Worm (Caenorhabditis elegans) whole organism, late embryonic: ENCODE data around the gene Y39A1A.27.

Experiments used
- F13H6.1 ChIP-seq: sonication (generic microtip); optimal IDR thresholded peaks from 2 replicates; lab custom pipeline; 2016; ENCODE audit warnings: missing genetic modification characterization, missing compliant biosample characterization
- K09A11.1 ChIP-seq: sonication (generic microtip); optimal IDR thresholded peaks from 2 replicates; lab custom pipeline; 2017; ENCODE audit warnings: antibody characterized with exemption, mild to moderate bottlenecking, missing genetic modification characterization, missing compliant biosample characterization; ENCODE audit not compliant: insufficient read depth
- T23F11.4 ChIP-seq: fragments of 200-800 bp; sonication (Bioruptor generic); optimal IDR thresholded peaks from 2 replicates; lab custom pipeline; 2018; ENCODE audit warnings: mild to moderate bottlenecking, missing genetic modification characterization, missing compliant biosample characterization
- Y22D7AL.16 ChIP-seq: sonication (generic microtip); optimal IDR thresholded peaks from 2 replicates; lab custom pipeline; 2016; ENCODE audit warnings: missing genetic modification characterization, missing compliant biosample characterization
- ahr-1 ChIP-seq: sonication (generic microtip); optimal IDR thresholded peaks from 2 replicates; lab custom pipeline; 2016; ENCODE audit warnings: missing genetic modification characterization, missing compliant biosample characterization
- ceh-14 ChIP-seq: sonication (generic microtip); optimal IDR thresholded peaks from 2 replicates; lab custom pipeline; 2016; ENCODE audit warnings: missing genotype, missing genetic modification characterization, missing compliant biosample characterization
- ceh-18 ChIP-seq: sonication (generic microtip); optimal IDR thresholded peaks from 2 replicates; lab custom pipeline; 2016; ENCODE audit warnings: missing genetic modification characterization, missing compliant biosample characterization
- ceh-2 ChIP-seq: sonication (generic microtip); optimal IDR thresholded peaks from 2 replicates; lab custom pipeline; 2016; ENCODE audit warnings: missing genotype, missing genetic modification characterization, missing compliant biosample characterization
- ceh-22 ChIP-seq: sonication (generic microtip); optimal IDR thresholded peaks from 2 replicates; lab custom pipeline; 2017; ENCODE audit warnings: missing biosample characterization, missing genetic modification characterization
- ceh-24 ChIP-seq: sonication (generic microtip); optimal IDR thresholded peaks from 2 replicates; lab custom pipeline; 2016; ENCODE audit warnings: mild to moderate bottlenecking, missing genetic modification characterization, missing compliant biosample characterization
- ceh-45 ChIP-seq: fragments of 200-800 bp; sonication (Bioruptor generic); IDR thresholded peaks from 2 replicates; pipeline ENCODE4 v1.3.6; 2022; ENCODE audit warnings: missing genetic modification reagents, missing genetic modification characterization, missing compliant biosample characterization
- dmd-4 ChIP-seq: sonication (generic microtip); optimal IDR thresholded peaks from 2 replicates; lab custom pipeline; 2016; ENCODE audit warnings: borderline replicate concordance, missing genetic modification characterization, missing compliant biosample characterization
- elt-2 ChIP-seq: sonication (generic microtip); optimal IDR thresholded peaks from 2 replicates; lab custom pipeline; 2016; ENCODE audit warnings: missing genetic modification reagents, missing genetic modification characterization, missing compliant biosample characterization
- elt-4 ChIP-seq: sonication (generic microtip); optimal IDR thresholded peaks from 2 replicates; lab custom pipeline; 2016; ENCODE audit warnings: missing genetic modification characterization, missing compliant biosample characterization
- ets-4 ChIP-seq: sonication (generic microtip); optimal IDR thresholded peaks from 2 replicates; lab custom pipeline; 2016; ENCODE audit warnings: missing genetic modification characterization, missing compliant biosample characterization
- eyg-1 ChIP-seq: sonication (generic microtip); optimal IDR thresholded peaks from 2 replicates; lab custom pipeline; 2016; ENCODE audit warnings: missing genotype, missing genetic modification characterization, missing compliant biosample characterization
- fax-1 ChIP-seq: sonication (generic microtip); optimal IDR thresholded peaks from 2 replicates; lab custom pipeline; 2016; ENCODE audit warnings: missing genotype, missing genetic modification characterization, missing compliant biosample characterization
- fkh-10 ChIP-seq: fragments of 150-350 bp; optimal IDR thresholded peaks from 2 replicates; lab custom pipeline; 2014; ENCODE audit warnings: missing biosample characterization, missing genetic modification reagents, missing genetic modification characterization
- gmeb-2 ChIP-seq: sonication (generic microtip); optimal IDR thresholded peaks from 2 replicates; lab custom pipeline; 2016; ENCODE audit warnings: missing genetic modification characterization, inconsistent platforms, missing compliant biosample characterization
- hlh-13 ChIP-seq: fragments of 200-800 bp; sonication (Bioruptor generic); optimal IDR thresholded peaks from 2 replicates; lab custom pipeline; 2018; ENCODE audit warnings: mild to moderate bottlenecking, missing genetic modification characterization, missing compliant biosample characterization
- hlh-15 ChIP-seq: sonication (generic microtip); optimal IDR thresholded peaks from 2 replicates; lab custom pipeline; 2016; ENCODE audit warnings: missing genetic modification characterization, missing compliant biosample characterization
- hlh-6 ChIP-seq: sonication (generic microtip); optimal IDR thresholded peaks from 2 replicates; lab custom pipeline; 2016; ENCODE audit warnings: missing genotype, missing genetic modification characterization, missing compliant biosample characterization
- hlh-8 ChIP-seq: sonication (generic microtip); optimal IDR thresholded peaks from 2 replicates; lab custom pipeline; 2016; ENCODE audit warnings: missing genotype, missing genetic modification characterization, missing compliant biosample characterization
- lim-6 ChIP-seq: sonication (generic microtip); optimal IDR thresholded peaks from 2 replicates; lab custom pipeline; 2016; ENCODE audit warnings: missing genetic modification characterization, missing compliant biosample characterization
- madf-2 ChIP-seq: sonication (generic microtip); optimal IDR thresholded peaks from 2 replicates; lab custom pipeline; 2017; ENCODE audit warnings: missing genetic modification characterization, missing compliant biosample characterization
- mec-3 ChIP-seq: sonication (generic microtip); optimal IDR thresholded peaks from 2 replicates; lab custom pipeline; 2016; ENCODE audit warnings: borderline replicate concordance, missing genetic modification characterization, missing compliant biosample characterization
- nhr-232 ChIP-seq: sonication (generic microtip); optimal IDR thresholded peaks from 2 replicates; lab custom pipeline; 2016; ENCODE audit warnings: missing genetic modification characterization, missing compliant biosample characterization
- pag-3 ChIP-seq: sonication (generic microtip); optimal IDR thresholded peaks from 2 replicates; lab custom pipeline; 2016; ENCODE audit warnings: missing compliant biosample characterization, missing genetic modification characterization, borderline replicate concordance
- pax-1 ChIP-seq: fragments of 150-350 bp; optimal IDR thresholded peaks from 2 replicates; lab custom pipeline; 2014; ENCODE audit warnings: missing biosample characterization, missing genetic modification characterization
- pqm-1 ChIP-seq: sonication (generic microtip); optimal IDR thresholded peaks from 2 replicates; lab custom pipeline; 2016; ENCODE audit warnings: missing genetic modification characterization, missing compliant biosample characterization
- ref-2 ChIP-seq: sonication (generic microtip); optimal IDR thresholded peaks from 2 replicates; lab custom pipeline; 2016; ENCODE audit warnings: missing genetic modification characterization, missing compliant biosample characterization
- rnt-1 ChIP-seq: sonication (generic microtip); optimal IDR thresholded peaks from 2 replicates; lab custom pipeline; 2016; ENCODE audit warnings: missing genetic modification characterization, missing compliant biosample characterization
- sdc-2 ChIP-seq: sonication (generic microtip); optimal IDR thresholded peaks from 2 replicates; lab custom pipeline; 2016; ENCODE audit warnings: missing genotype, missing genetic modification characterization, missing compliant biosample characterization
- sox-2 ChIP-seq: fragments of 200-800 bp; sonication (Bioruptor generic); IDR thresholded peaks from 2 replicates; pipeline ENCODE4 v1.3.6; 2022; ENCODE audit warnings: missing genetic modification reagents, missing genetic modification characterization, missing compliant biosample characterization
- sox-4 ChIP-seq: sonication (generic microtip); optimal IDR thresholded peaks from 2 replicates; lab custom pipeline; 2017; ENCODE audit warnings: mild to moderate bottlenecking, missing genetic modification characterization, inconsistent platforms, missing compliant biosample characterization
- tbx-7 ChIP-seq: sonication (generic microtip); optimal IDR thresholded peaks from 2 replicates; lab custom pipeline; 2016; ENCODE audit warnings: missing genotype, missing genetic modification characterization, missing compliant biosample characterization
- unc-3 ChIP-seq, 2 experiments: fragments of 200-800 bp in 1 of 2; sonication (Bioruptor generic) in 1 of 2; sonication (generic microtip) in 1 of 2; conservative IDR thresholded peaks in 1 of 2; optimal IDR thresholded peaks in 1 of 2; 2 replicates each; pipeline versions ENCODE4 v1.3.6 to Lab custom; 2016 to 2022; ENCODE audit warnings: missing compliant biosample characterization in 2 of 2, missing genetic modification characterization in 2 of 2, missing genetic modification reagents in 1 of 2
- unc-55 ChIP-seq: sonication (generic microtip); optimal IDR thresholded peaks from 2 replicates; lab custom pipeline; 2017; ENCODE audit warnings: missing biosample characterization, missing genetic modification reagents, missing genetic modification characterization
- unc-86 ChIP-seq: sonication (generic microtip); optimal IDR thresholded peaks from 2 replicates; lab custom pipeline; 2016; ENCODE audit warnings: missing genetic modification characterization, missing compliant biosample characterization
- ztf-16 ChIP-seq: sonication (generic microtip); optimal IDR thresholded peaks from 2 replicates; lab custom pipeline; 2017; ENCODE audit warnings: missing genetic modification characterization, missing compliant biosample characterization

Y39A1A.27 gene

DNA sequence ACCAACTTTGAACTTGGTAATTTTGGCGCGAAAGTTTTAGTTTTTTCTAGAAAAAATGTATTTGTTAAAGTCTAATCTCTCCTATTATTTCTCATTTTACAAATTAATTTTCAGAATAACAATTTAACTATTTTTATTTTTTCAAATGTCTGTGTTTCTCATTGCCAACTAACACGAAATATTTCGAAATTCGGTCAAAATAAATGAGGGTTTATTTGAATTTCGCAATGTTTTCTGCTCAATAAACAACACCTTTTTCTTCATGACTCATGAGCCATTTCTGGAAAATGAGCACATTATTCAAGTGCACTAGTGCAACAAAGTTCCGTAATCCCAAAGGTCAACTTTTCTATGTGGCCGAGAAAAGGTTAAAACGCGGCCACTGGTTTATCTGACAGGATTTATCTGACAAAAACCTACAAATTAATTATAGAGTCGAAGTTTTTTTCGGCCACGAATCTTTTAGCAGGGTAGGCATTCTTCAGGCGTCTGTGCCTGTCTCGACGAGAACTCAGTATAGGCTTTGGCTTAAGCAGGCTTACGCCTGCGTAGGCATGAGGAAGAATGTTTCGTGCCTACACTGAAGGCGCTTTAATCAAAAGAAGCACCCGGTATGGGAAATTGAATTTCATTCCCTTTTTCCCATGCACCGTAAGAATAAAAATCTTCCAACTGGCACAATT lies at the start of gene Y39A1A.27:
Gene Y39A1A.27, plus strand, starts transcription at position 633 of the 683 bp plus-strand sequence.
- TF ChIP-seq ceh-2 (tag; lab: Kevin White, UChicago) (no peak), madf-2 (tag; lab: Kevin White, UChicago) (no peak), eyg-1 (no peak), nhr-232 (tag; lab: Kevin White, UChicago) (no peak), dmd-4 (tag; lab: Kevin White, UChicago) (no peak), mec-3 (tag; lab: Kevin White, UChicago) (no peak), hlh-15 (tag; lab: Kevin White, UChicago) (no peak), ceh-14 (tag; lab: Kevin White, UChicago) (no peak), ahr-1 (tag; lab: Kevin White, UChicago) (no peak), hlh-8 (tag; lab: Kevin White, UChicago) (no peak), fax-1 (no peak), K09A11.1 (tag; lab: Kevin White, UChicago) (no peak), elt-2 (no peak)
- TF ChIP-seq, all 69 proteins: peak for 0

DNA sequence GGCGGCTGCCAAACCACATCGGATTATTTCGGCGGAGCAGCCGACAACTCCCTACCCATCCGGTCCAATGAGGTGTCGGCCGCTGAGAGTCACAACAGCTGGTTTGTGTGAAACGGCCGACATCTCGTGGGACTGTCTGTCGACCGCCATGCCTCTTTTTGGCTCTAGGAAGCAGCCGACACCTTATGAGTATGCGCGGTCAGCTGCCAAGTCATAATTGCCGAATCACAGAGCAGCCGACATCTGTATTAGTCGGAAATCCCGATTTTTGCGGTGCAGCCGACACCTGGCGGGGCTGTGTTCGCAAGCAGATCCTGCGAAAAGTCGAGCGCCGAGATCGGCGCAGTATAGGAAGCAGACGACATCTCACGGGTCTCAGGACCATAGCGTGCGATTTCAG lies 46.7 kb upstream of the Y39A1A.27 start:
- TF ChIP-seq hlh-15 (tag; lab: Kevin White, UChicago) (no peak), ceh-22 (tag; lab: Kevin White, UChicago) (no peak), unc-55 (no peak), hlh-8 (tag; lab: Kevin White, UChicago) (no peak), dmd-4 (tag; lab: Kevin White, UChicago) (no peak), unc-3 (GFP tag; conservative IDR thresholded peaks at IDR 0.05; lab: Robert Waterston, UW) (no peak), unc-3 (tag; optimal IDR thresholded peaks at IDR 0.05; lab: Kevin White, UChicago) (no peak), ref-2 (tag; lab: Kevin White, UChicago) (no peak), eyg-1 (no peak), pax-1 (tag; lab: Kevin White, UChicago) (no peak), pag-3 (tag; lab: Kevin White, UChicago) (no peak), ztf-16 (tag; lab: Kevin White, UChicago) (no peak), ets-4 (tag; lab: Kevin White, UChicago) (no peak), hlh-13 (GFP tag; lab: Kevin White, UChicago) (no peak), mec-3 (tag; lab: Kevin White, UChicago) (no peak), sox-2 (no peak), unc-86 (no peak), lim-6 (tag; lab: Kevin White, UChicago) (no peak), rnt-1 (tag; lab: Kevin White, UChicago) (no peak), ceh-18 (tag; lab: Kevin White, UChicago) (no peak)

DNA sequence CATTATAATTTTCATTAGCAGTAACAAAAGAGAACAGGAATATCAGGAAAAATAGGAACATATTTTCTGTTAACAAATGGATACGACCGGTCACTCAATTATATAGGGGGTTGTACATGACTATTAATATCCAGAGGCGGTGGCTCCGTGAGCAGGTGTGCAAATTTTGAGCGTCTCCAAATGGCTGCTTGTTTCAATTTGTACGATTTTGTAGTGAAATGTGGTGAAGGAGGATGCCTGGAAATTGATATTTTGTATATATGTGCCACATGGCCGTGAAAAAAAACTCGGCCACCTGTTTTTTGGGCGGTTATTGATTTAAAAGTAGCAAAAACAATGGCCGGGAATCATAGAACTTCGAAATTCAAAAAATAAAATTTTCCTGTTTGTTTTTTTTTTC lies 46.0 kb upstream of the Y39A1A.27 start, which contains the start of gene Y45F3A.8:
Gene Y45F3A.8, minus strand, starts transcription at position 101 of the 400 bp plus-strand sequence.
- no peak for TF ChIP-seq Y22D7AL.16
- TF ChIP-seq T23F11.4 (GFP tag; lab: Kevin White, UChicago) = no peak
- TF ChIP-seq sox-4 (tag; lab: Kevin White, UChicago) = no peak
- no peak for TF ChIP-seq fkh-10 (GFP tag; lab: Kevin White, UChicago)
- TF ChIP-seq elt-4 (tag; lab: Kevin White, UChicago) = no peak
- TF ChIP-seq ceh-24 (tag; lab: Kevin White, UChicago) = no peak
- TF ChIP-seq ceh-45 (GFP tag; lab: Robert Waterston, UW) = no peak
- no peak for TF ChIP-seq hlh-6
- TF ChIP-seq gmeb-2 (tag; lab: Kevin White, UChicago) = no peak
- TF ChIP-seq F13H6.1 (tag; lab: Kevin White, UChicago) = no peak
- no peak for TF ChIP-seq pqm-1 (tag; lab: Kevin White, UChicago)
- no peak for TF ChIP-seq sdc-2 (tag; lab: Kevin White, UChicago)
- no peak for TF ChIP-seq dmd-4 (tag; lab: Kevin White, UChicago)
- TF ChIP-seq unc-3 (GFP tag; conservative IDR thresholded peaks at IDR 0.05; lab: Robert Waterston, UW) = no peak
- no peak for TF ChIP-seq unc-3 (tag; optimal IDR thresholded peaks at IDR 0.05; lab: Kevin White, UChicago)
- TF ChIP-seq tbx-7 (tag; lab: Kevin White, UChicago) = no peak
